Fruit fly (Drosophila melanogaster) whole organism, embryonic: ENCODE data around the gene Unc-115a.

Experiments
- Aef1 ChIP-seq: fragments of 200-800 bp; sonication (Bioruptor generic); IDR thresholded peaks from 3 replicates; pipeline ENCODE4 v1.3.6; 2022; ENCODE audit warnings: missing biosample characterization, missing genetic modification characterization
- Antp ChIP-seq: fragments of 200-800 bp; sonication (Bioruptor generic); optimal IDR thresholded peaks from 3 replicates; lab custom pipeline; 2016; ENCODE audit warnings: missing biosample characterization, missing genetic modification characterization
- Atf-2 ChIP-seq: fragments of 200-800 bp; sonication (Bioruptor generic); optimal IDR thresholded peaks from 2 replicates; lab custom pipeline; 2016; ENCODE audit warnings: missing biosample characterization, missing genetic modification characterization
- Bdp1 ChIP-seq: fragments of 200-800 bp; sonication (Bioruptor generic); optimal IDR thresholded peaks from 3 replicates; lab custom pipeline; 2016; ENCODE audit warnings: missing biosample characterization, missing genetic modification characterization
- CG10209 ChIP-seq: fragments of 200-800 bp; sonication (Bioruptor generic); optimal IDR thresholded peaks from 3 replicates; lab custom pipeline; 2017; ENCODE audit warnings: missing biosample characterization, mild to moderate bottlenecking, missing genetic modification characterization, missing genetic modification reagents
- CG10321 ChIP-seq: fragments of 200-800 bp; sonication (Bioruptor generic); IDR thresholded peaks from 2 replicates; pipeline ENCODE4 v1.3.6; 2022; ENCODE audit warnings: missing biosample characterization, missing genetic modification characterization
- CG11085 ChIP-seq: fragments of 200-800 bp; sonication (Bioruptor generic); IDR thresholded peaks from 2 replicates; pipeline ENCODE4 v1.3.6; 2022; ENCODE audit warnings: missing biosample characterization, missing genetic modification characterization
- CG11093 ChIP-seq: fragments of 200-800 bp; sonication (Bioruptor generic); IDR thresholded peaks from 3 replicates; pipeline ENCODE4 v1.3.6; 2022; ENCODE audit warnings: missing biosample characterization, missing genetic modification characterization
- CG11695 ChIP-seq: fragments of 200-800 bp; sonication (Bioruptor generic); IDR thresholded peaks from 3 replicates; pipeline ENCODE4 v1.3.6; 2022; ENCODE audit warnings: missing biosample characterization, missing genetic modification characterization
- CG12219 ChIP-seq: fragments of 200-800 bp; sonication (Bioruptor generic); optimal IDR thresholded peaks from 3 replicates; lab custom pipeline; 2018; ENCODE audit warnings: missing biosample characterization, mild to moderate bottlenecking, missing genetic modification characterization
- CG12659 ChIP-seq: fragments of 200-800 bp; sonication (Bioruptor generic); optimal IDR thresholded peaks from 3 replicates; lab custom pipeline; 2017; ENCODE audit warnings: mild to moderate bottlenecking, missing biosample characterization, missing genetic modification reagents, missing genetic modification characterization
- CG13894 ChIP-seq: fragments of 200-800 bp; sonication (Bioruptor generic); optimal IDR thresholded peaks from 3 replicates; lab custom pipeline; 2018; ENCODE audit warnings: missing biosample characterization, mild to moderate bottlenecking, missing genetic modification characterization, moderate library complexity
- CG14050 ChIP-seq: fragments of 200-800 bp; sonication (Bioruptor generic); IDR thresholded peaks from 3 replicates; pipeline ENCODE4 v1.3.6; 2022; ENCODE audit warnings: missing biosample characterization, missing genetic modification characterization
- CG14667 ChIP-seq: fragments of 200-800 bp; sonication (Bioruptor generic); IDR thresholded peaks from 2 replicates; pipeline ENCODE4 v1.3.6; 2022; ENCODE audit warnings: missing biosample characterization, missing genetic modification characterization
- CG15696 ChIP-seq: fragments of 200-800 bp; sonication (Bioruptor generic); optimal IDR thresholded peaks from 2 replicates; lab custom pipeline; 2019; ENCODE audit warnings: missing biosample characterization, mild to moderate bottlenecking, missing genetic modification characterization, moderate library complexity
- CG17361 ChIP-seq: fragments of 200-800 bp; sonication (Bioruptor generic); IDR thresholded peaks from 3 replicates; pipeline ENCODE4 v1.3.6; 2022; ENCODE audit warnings: missing biosample characterization, missing genetic modification characterization
- CG17385 ChIP-seq: fragments of 200-800 bp; sonication (Bioruptor generic); optimal IDR thresholded peaks from 3 replicates; lab custom pipeline; 2018; ENCODE audit warnings: missing biosample characterization, mild to moderate bottlenecking, missing genetic modification characterization
- CG2678 ChIP-seq: fragments of 200-800 bp; sonication (Bioruptor generic); optimal IDR thresholded peaks from 3 replicates; lab custom pipeline; 2019; ENCODE audit warnings: missing biosample characterization, mild to moderate bottlenecking, missing genetic modification characterization, moderate library complexity
- CG2712 ChIP-seq: fragments of 200-800 bp; optimal IDR thresholded peaks from 3 replicates; lab custom pipeline; 2019; ENCODE audit warnings: missing biosample characterization, mild to moderate bottlenecking, missing genetic modification characterization, moderate library complexity
- CG2875 ChIP-seq: fragments of 200-800 bp; sonication (Bioruptor generic); optimal IDR thresholded peaks from 2 replicates; lab custom pipeline; 2017; ENCODE audit warnings: missing biosample characterization, mild to moderate bottlenecking, missing genetic modification characterization, missing genetic modification reagents
- CG2889 ChIP-seq: fragments of 200-800 bp; sonication (Bioruptor generic); IDR thresholded peaks from 3 replicates; pipeline ENCODE4 v1.3.6; 2022; ENCODE audit warnings: missing biosample characterization, missing genetic modification characterization
- CG31388 ChIP-seq: fragments of 200-800 bp; sonication (Bioruptor generic); optimal IDR thresholded peaks from 2 replicates; lab custom pipeline; 2016; ENCODE audit warnings: missing biosample characterization, missing genetic modification characterization
- CG32772 ChIP-seq: fragments of 200-800 bp; sonication (Bioruptor generic); IDR thresholded peaks from 2 replicates; pipeline ENCODE4 v1.3.6; 2022; ENCODE audit warnings: missing biosample characterization, missing genetic modification characterization
- CG34224 ChIP-seq: fragments of 200-800 bp; sonication (Bioruptor generic); IDR thresholded peaks from 3 replicates; pipeline ENCODE4 v1.3.6; 2022; ENCODE audit warnings: missing biosample characterization, missing genetic modification characterization; ENCODE audit not compliant: partially characterized antibody
- CG4282 ChIP-seq: fragments of 200-800 bp; sonication (Bioruptor generic); optimal IDR thresholded peaks from 2 replicates; lab custom pipeline; 2016; ENCODE audit warnings: missing biosample characterization, missing genetic modification characterization
- CG4424 ChIP-seq: fragments of 200-800 bp; sonication (Bioruptor generic); optimal IDR thresholded peaks from 3 replicates; lab custom pipeline; 2016; ENCODE audit warnings: missing biosample characterization, missing genetic modification characterization
- CG6689 ChIP-seq: fragments of 200-800 bp; sonication (Bioruptor generic); IDR thresholded peaks from 2 replicates; pipeline ENCODE4 v1.3.6; 2022; ENCODE audit warnings: missing biosample characterization, missing genetic modification characterization
- CG7556 ChIP-seq: fragments of 200-800 bp; sonication (Bioruptor generic); optimal IDR thresholded peaks from 2 replicates; lab custom pipeline; 2017; ENCODE audit warnings: missing biosample characterization, mild to moderate bottlenecking, missing genetic modification characterization
- CG8765 ChIP-seq: fragments of 200-800 bp; sonication (Bioruptor generic); IDR thresholded peaks from 2 replicates; pipeline ENCODE4 v1.3.6; 2022; ENCODE audit warnings: missing biosample characterization, missing genetic modification characterization
- CG9609 ChIP-seq: fragments of 200-800 bp; sonication (Bioruptor generic); optimal IDR thresholded peaks from 3 replicates; lab custom pipeline; 2016; ENCODE audit warnings: missing biosample characterization, missing genetic modification characterization
- CoRest ChIP-seq: fragments of 200-800 bp; sonication (Bioruptor generic); optimal IDR thresholded peaks from 3 replicates; lab custom pipeline; 2018; ENCODE audit warnings: missing biosample characterization, mild to moderate bottlenecking, missing genetic modification characterization, moderate library complexity
- Dip3 ChIP-seq: fragments of 200-800 bp; sonication (Bioruptor generic); optimal IDR thresholded peaks from 3 replicates; lab custom pipeline; 2016; ENCODE audit warnings: missing biosample characterization, missing genetic modification characterization
- Hmr ChIP-seq: fragments of 200-800 bp; sonication (Bioruptor generic); optimal IDR thresholded peaks from 3 replicates; lab custom pipeline; 2017; ENCODE audit warnings: mild to moderate bottlenecking, missing biosample characterization, missing genetic modification reagents, missing genetic modification characterization
- Hmx ChIP-seq: fragments of 200-800 bp; sonication (Bioruptor generic); optimal IDR thresholded peaks from 2 replicates; lab custom pipeline; 2016; ENCODE audit warnings: missing biosample characterization, missing genetic modification characterization
- Hr3 ChIP-seq: fragments of 200-800 bp; sonication (Bioruptor generic); optimal IDR thresholded peaks from 3 replicates; lab custom pipeline; 2016; ENCODE audit warnings: missing biosample characterization, missing genetic modification characterization
- Lhr ChIP-seq: fragments of 200-800 bp; sonication (Bioruptor generic); optimal IDR thresholded peaks from 3 replicates; lab custom pipeline; 2017; ENCODE audit warnings: mild to moderate bottlenecking, missing biosample characterization, missing genetic modification reagents, missing genetic modification characterization
- Lpt ChIP-seq: fragments of >200 bp; optimal IDR thresholded peaks from 2 replicates; lab custom pipeline; 2018; ENCODE audit warnings: missing biosample characterization, missing genetic modification characterization
- Nf-YA ChIP-seq: fragments of 200-800 bp; sonication (Bioruptor generic); IDR thresholded peaks from 2 replicates; pipeline ENCODE4 v1.3.6; 2022; ENCODE audit warnings: missing biosample characterization, missing genetic modification characterization
- Poxn ChIP-seq: fragments of 200-800 bp; sonication (Bioruptor generic); IDR thresholded peaks from 2 replicates; pipeline ENCODE4 v1.3.6; 2022; ENCODE audit warnings: missing biosample characterization, missing genetic modification characterization
- Taf1 ChIP-seq: fragments of 200-800 bp; sonication (Bioruptor generic); IDR thresholded peaks from 2 replicates; pipeline ENCODE4 v1.3.6; 2022; ENCODE audit warnings: missing biosample characterization, missing genetic modification characterization
- amos ChIP-seq: fragments of 200-800 bp; sonication (Bioruptor generic); IDR thresholded peaks from 2 replicates; pipeline ENCODE4 v1.3.6; 2022; ENCODE audit warnings: missing biosample characterization, missing genetic modification characterization; ENCODE audit not compliant: partially characterized antibody
- crc ChIP-seq: fragments of 200-800 bp; sonication (Bioruptor generic); optimal IDR thresholded peaks from 2 replicates; lab custom pipeline; 2016; ENCODE audit warnings: missing biosample characterization, missing genetic modification characterization
- croc ChIP-seq: fragments of 200-800 bp; sonication (Bioruptor generic); conservative IDR thresholded peaks from 3 replicates; pipeline ENCODE4 v1.3.6; 2022; ENCODE audit warnings: missing biosample characterization, missing genetic modification characterization
- crol ChIP-seq: fragments of 200-800 bp; sonication (Bioruptor generic); IDR thresholded peaks from 2 replicates; pipeline ENCODE4 v1.3.6; 2022; ENCODE audit warnings: missing biosample characterization, missing genetic modification characterization
- fru ChIP-seq: fragments of >200 bp; optimal IDR thresholded peaks from 2 replicates; lab custom pipeline; 2017
- ftz-f1 ChIP-seq: fragments of 200-800 bp; sonication (Bioruptor generic); optimal IDR thresholded peaks from 2 replicates; lab custom pipeline; 2016; ENCODE audit warnings: missing biosample characterization, missing genetic modification characterization
- gcm2 ChIP-seq: fragments of 200-800 bp; sonication (Bioruptor generic); optimal IDR thresholded peaks from 2 replicates; lab custom pipeline; 2016; ENCODE audit warnings: missing biosample characterization, missing genetic modification characterization
- grau ChIP-seq: fragments of 200-800 bp; optimal IDR thresholded peaks from 3 replicates; lab custom pipeline; 2019; ENCODE audit warnings: missing biosample characterization, mild to moderate bottlenecking, missing genetic modification characterization, moderate library complexity
- kay ChIP-seq: fragments of 200-800 bp; sonication (Bioruptor generic); optimal IDR thresholded peaks from 2 replicates; lab custom pipeline; 2016; ENCODE audit warnings: missing biosample characterization, missing genetic modification characterization
- lilli ChIP-seq: fragments of 200-800 bp; sonication (Bioruptor generic); optimal IDR thresholded peaks from 3 replicates; lab custom pipeline; 2016; ENCODE audit warnings: missing biosample characterization, missing genetic modification characterization
- pzg ChIP-seq: fragments of 200-800 bp; sonication (Bioruptor generic); optimal IDR thresholded peaks from 3 replicates; lab custom pipeline; 2018; ENCODE audit warnings: missing biosample characterization, mild to moderate bottlenecking, missing genetic modification characterization, moderate library complexity
- schlank ChIP-seq: fragments of 200-800 bp; sonication (Bioruptor generic); optimal IDR thresholded peaks from 2 replicates; lab custom pipeline; 2018; ENCODE audit warnings: missing biosample characterization, mild to moderate bottlenecking, missing genetic modification characterization

Gene Unc-115a

DNA sequence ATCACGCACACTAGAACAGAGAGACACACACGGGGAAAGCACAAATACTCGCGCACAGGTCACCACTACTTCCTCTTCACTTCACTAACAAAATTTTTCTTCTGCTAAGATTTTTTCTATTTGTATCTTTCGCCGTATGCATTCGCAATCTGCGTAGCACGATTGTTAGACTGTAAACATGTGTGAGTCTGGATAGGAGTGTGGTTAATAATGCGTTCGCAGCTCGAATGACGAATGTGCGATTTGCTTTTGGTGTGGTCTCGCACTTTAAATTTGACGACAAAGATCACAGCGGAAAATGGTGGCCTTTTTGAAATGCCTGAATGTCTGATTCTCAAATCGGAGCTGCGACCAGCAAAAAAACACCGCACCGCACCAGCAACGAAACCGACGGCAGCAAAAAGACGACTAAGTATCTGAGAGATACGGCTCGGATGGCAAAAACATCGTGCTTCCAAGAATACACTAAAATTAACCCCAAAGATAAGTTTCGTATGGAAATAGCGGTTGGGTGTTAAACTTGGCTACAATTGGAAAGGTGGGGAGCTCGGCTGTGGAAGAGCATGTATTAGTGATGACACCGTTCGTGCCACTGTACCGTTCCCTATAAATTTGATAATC, at the start of gene Unc-115a (continued):
- TF ChIP-seq CG4282 (peak; percentile 56), CG12219 (GFP tag; lab: Kevin White, UChicago) (no peak), Nf-YA (GFP tag; lab: Robert Waterston, UW) (no peak), crc (GFP tag; lab: Kevin White, UChicago) (no peak), CG17385 (GFP tag; lab: Kevin White, UChicago) (no peak), CG9609 (peak; percentile 9), schlank (peak; percentile 13), CG13894 (tag; lab: Kevin White, UChicago) (no peak), CG2678 (tag; lab: Kevin White, UChicago) (no peak), CG31388 (GFP tag; lab: Kevin White, UChicago) (no peak), CG11085 (no peak), amos (GFP tag; lab: Robert Waterston, UW) (no peak), CG34224 (GFP tag; lab: Robert Waterston, UW) (no peak), Taf1 (GFP tag; lab: Robert Waterston, UW) (no peak), Atf-2 (GFP tag; lab: Kevin White, UChicago) (peak; percentile 29), CG2712 (peak; percentile 73), pzg (GFP tag; lab: Kevin White, UChicago) (peak; percentile 97), gcm2 (peak; percentile 53), CG11695 (GFP tag; lab: Robert Waterston, UW) (no peak), Dip3 (peak; percentile 25), kay (GFP tag; lab: Kevin White, UChicago) (peak; percentile 38), CG10321 (GFP tag; lab: Robert Waterston, UW) (no peak), CG32772 (GFP tag; lab: Robert Waterston, UW) (no peak), CoRest (peak; percentile 27), CG2889 (GFP tag; lab: Robert Waterston, UW) (no peak), CG2875 (GFP tag; lab: Kevin White, UChicago) (peak; percentile 27), ftz-f1 (GFP tag; lab: Kevin White, UChicago) (peak; percentile 58), Hmr (peak; percentile 83), Hr3 (GFP tag; lab: Kevin White, UChicago) (peak; percentile 24), CG14050 (GFP tag; lab: Robert Waterston, UW) (no peak), CG7556 (GFP tag; lab: Kevin White, UChicago) (peak; percentile 33), CG17361 (no peak), crol (GFP tag; lab: Robert Waterston, UW) (no peak), Antp (GFP tag; lab: Kevin White, UChicago) (peak; percentile 38), grau (tag; lab: Kevin White, UChicago) (peak; percentile 50), Hmx (GFP tag; lab: Kevin White, UChicago) (no peak), CG10209 (GFP tag; lab: Kevin White, UChicago) (peak; percentile 4), CG4424 (no peak), CG15696 (tag; lab: Kevin White, UChicago) (no peak), CG6689 (no peak), lilli (GFP tag; lab: Kevin White, UChicago) (peak; percentile 39), CG12659 (peak; percentile 86), CG8765 (GFP tag; lab: Robert Waterston, UW) (no peak), CG11093 (GFP tag; lab: Robert Waterston, UW) (0 out of 3 replicates have a peak, but pooled peaks have one; percentile 12), CG14667 (GFP tag; lab: Robert Waterston, UW) (no peak), fru (no peak), Bdp1 (GFP tag; lab: Kevin White, UChicago) (peak; percentile 40), Poxn (no peak), Lpt (no peak), Lhr (GFP tag; lab: Kevin White, UChicago) (peak; percentile 92), Aef1 (GFP tag; lab: Robert Waterston, UW) (no peak), croc (GFP tag; lab: Robert Waterston, UW) (no peak)
